Worm (Caenorhabditis elegans) whole organism, L4 larva: ENCODE measurements around the gene srlf-1.

Experiments used
- F10B5.3 ChIP-seq: sonication (generic microtip); optimal IDR thresholded peaks from 2 replicates; lab custom pipeline; 2016; ENCODE audit warnings: mild to moderate bottlenecking, missing genetic modification characterization, missing compliant biosample characterization
- F37D6.2 ChIP-seq: sonication (generic microtip); optimal IDR thresholded peaks from 2 replicates; lab custom pipeline; 2016; ENCODE audit warnings: mild to moderate bottlenecking, missing genetic modification characterization, missing compliant biosample characterization
- F49E8.2 ChIP-seq: sonication (generic microtip); optimal IDR thresholded peaks from 2 replicates; lab custom pipeline; 2016; ENCODE audit warnings: missing compliant biosample characterization, mild to moderate bottlenecking, missing genetic modification characterization, borderline replicate concordance
- Y5F2A.4 ChIP-seq: fragments of 200-800 bp; sonication (Bioruptor generic); optimal IDR thresholded peaks from 2 replicates; lab custom pipeline; 2018; ENCODE audit warnings: mild to moderate bottlenecking, missing genetic modification characterization, missing compliant biosample characterization
- ZK546.5 ChIP-seq, 2 experiments: sonication (generic microtip); optimal IDR thresholded peaks; 2 replicates each; lab custom pipeline; 2017; ENCODE audit warnings: missing biosample characterization in 2 of 2, missing genetic modification characterization in 2 of 2
- aly-2 ChIP-seq: sonication (generic microtip); optimal IDR thresholded peaks from 2 replicates; lab custom pipeline; 2018; ENCODE audit warnings: missing biosample characterization, missing genetic modification characterization
- ceh-28 ChIP-seq: fragments of 150-350 bp; optimal IDR thresholded peaks from 2 replicates; lab custom pipeline; 2014; ENCODE audit warnings: missing biosample characterization, missing genetic modification reagents, missing genetic modification characterization
- ceh-62 ChIP-seq: sonication (generic microtip); optimal IDR thresholded peaks from 2 replicates; lab custom pipeline; 2017; ENCODE audit warnings: missing biosample characterization, missing genetic modification characterization
- ceh-82 ChIP-seq: sonication (generic microtip); optimal IDR thresholded peaks from 2 replicates; lab custom pipeline; 2017; ENCODE audit warnings: missing biosample characterization, missing genetic modification characterization
- daf-12 ChIP-seq: fragments of 150-350 bp; optimal IDR thresholded peaks from 2 replicates; lab custom pipeline; 2014; ENCODE audit warnings: missing biosample characterization, missing genetic modification reagents, missing genetic modification characterization
- daf-16 ChIP-seq, 3 experiments: sonication (generic microtip); optimal IDR thresholded peaks; 2 replicates each; lab custom pipeline; 2016 to 2017; ENCODE audit warnings: missing genetic modification characterization in 3 of 3, missing genetic modification reagents in 3 of 3, mild to moderate bottlenecking in 2 of 3, missing compliant biosample characterization in 2 of 3, missing biosample characterization in 1 of 3, moderate library complexity in 1 of 3
- dpl-1 ChIP-seq: fragments of 150-350 bp; optimal IDR thresholded peaks from 2 replicates; lab custom pipeline; 2014; ENCODE audit warnings: missing biosample characterization, missing genetic modification reagents, missing genetic modification characterization
- fkh-10 ChIP-seq: fragments of 150-350 bp; optimal IDR thresholded peaks from 2 replicates; lab custom pipeline; 2014; ENCODE audit warnings: missing biosample characterization, missing genetic modification reagents, missing genetic modification characterization
- gei-8 ChIP-seq: fragments of 200-800 bp; sonication (Bioruptor generic); optimal IDR thresholded peaks from 2 replicates; lab custom pipeline; 2018; ENCODE audit warnings: mild to moderate bottlenecking, missing genetic modification characterization, missing compliant biosample characterization
- hif-1 ChIP-seq, 2 experiments: sonication (generic microtip); optimal IDR thresholded peaks; 2 replicates each; lab custom pipeline; 2016 to 2017; ENCODE audit warnings: missing compliant biosample characterization in 2 of 2, missing genetic modification characterization in 2 of 2, missing genetic modification reagents in 2 of 2, missing genotype in 2 of 2, mild to moderate bottlenecking in 1 of 2
- hlh-11 ChIP-seq: fragments of 200-800 bp; sonication (Bioruptor generic); optimal IDR thresholded peaks from 2 replicates; lab custom pipeline; 2018; ENCODE audit warnings: mild to moderate bottlenecking, missing genetic modification characterization, missing compliant biosample characterization
- hmg-1.1 ChIP-seq: fragments of 200-800 bp; sonication (Bioruptor generic); IDR thresholded peaks from 2 replicates; pipeline ENCODE4 v1.3.6; 2022; ENCODE audit warnings: missing genetic modification reagents, missing genetic modification characterization, missing compliant biosample characterization
- lin-1 ChIP-seq: fragments of 200-800 bp; sonication (Bioruptor generic); IDR thresholded peaks from 2 replicates; pipeline ENCODE4 v1.3.6; 2022; ENCODE audit warnings: missing genetic modification reagents, missing genetic modification characterization, missing compliant biosample characterization
- lin-29 ChIP-seq: fragments of 200-800 bp; sonication (Bioruptor generic); IDR thresholded peaks from 2 replicates; pipeline ENCODE4 v1.3.6; 2022; ENCODE audit warnings: missing genetic modification reagents, missing genetic modification characterization, missing compliant biosample characterization
- lin-38 ChIP-seq: fragments of 200-800 bp; sonication (Bioruptor generic); IDR thresholded peaks from 2 replicates; pipeline ENCODE4 v1.3.6; 2022; ENCODE audit warnings: missing genetic modification reagents, missing genetic modification characterization, missing compliant biosample characterization
- lir-3 ChIP-seq: sonication (generic microtip); optimal IDR thresholded peaks from 2 replicates; lab custom pipeline; 2016; ENCODE audit warnings: mild to moderate bottlenecking, missing genetic modification characterization, missing compliant biosample characterization
- lsy-2 ChIP-seq, 2 experiments: fragments of 150-350 bp in 1 of 2; sonication (generic microtip) in 1 of 2; optimal IDR thresholded peaks; 2 replicates each; lab custom pipeline; 2014 to 2017; ENCODE audit warnings: missing biosample characterization in 2 of 2, missing genetic modification characterization in 2 of 2
- madf-5 ChIP-seq, 2 experiments: fragments of 200-800 bp; sonication (Bioruptor generic); IDR thresholded peaks; 2 replicates each; pipeline ENCODE4 v1.3.6; 2022; ENCODE audit warnings: missing compliant biosample characterization in 2 of 2, missing genetic modification characterization in 2 of 2
- nhr-111 ChIP-seq: fragments of 200-800 bp; sonication (Bioruptor generic); optimal IDR thresholded peaks from 2 replicates; lab custom pipeline; 2018; ENCODE audit warnings: mild to moderate bottlenecking, missing genetic modification characterization, missing compliant biosample characterization
- nhr-28 ChIP-seq: fragments of 150-350 bp; optimal IDR thresholded peaks from 2 replicates; lab custom pipeline; 2014; ENCODE audit warnings: missing biosample characterization, missing genetic modification characterization
- nhr-48 ChIP-seq: sonication (generic microtip); optimal IDR thresholded peaks from 2 replicates; lab custom pipeline; 2016; ENCODE audit warnings: mild to moderate bottlenecking, missing genetic modification characterization, missing compliant biosample characterization
- nhr-6 ChIP-seq: fragments of 150-350 bp; optimal IDR thresholded peaks from 2 replicates; lab custom pipeline; 2014; ENCODE audit warnings: missing biosample characterization, missing genetic modification characterization
- pha-4 ChIP-seq, 2 experiments: fragments of 150-350 bp in 1 of 2; fragments of 200-800 bp in 1 of 2; sonication (Bioruptor generic) in 1 of 2; IDR thresholded peaks in 1 of 2; optimal IDR thresholded peaks in 1 of 2; 2 replicates each; pipeline versions ENCODE4 v1.3.6 to Lab custom; 2014 to 2022; ENCODE audit warnings: missing genetic modification characterization in 2 of 2, missing genetic modification reagents in 2 of 2, missing biosample characterization in 1 of 2, missing compliant biosample characterization in 1 of 2
- php-3 ChIP-seq: fragments of 200-800 bp; sonication (Bioruptor generic); IDR thresholded peaks from 2 replicates; pipeline ENCODE4 v1.3.6; 2022; ENCODE audit warnings: missing genetic modification reagents, missing genetic modification characterization, missing compliant biosample characterization
- pqm-1 ChIP-seq: sonication (generic microtip); optimal IDR thresholded peaks from 2 replicates; lab custom pipeline; 2017; ENCODE audit warnings: missing biosample characterization, missing genetic modification characterization
- snpc-1.2 ChIP-seq: fragments of 200-800 bp; sonication (Bioruptor generic); IDR thresholded peaks from 2 replicates; pipeline ENCODE4 v1.3.6; 2022; ENCODE audit warnings: missing genetic modification reagents, missing genetic modification characterization, missing compliant biosample characterization
- spr-3 ChIP-seq: fragments of 200-800 bp; sonication (Bioruptor generic); optimal IDR thresholded peaks from 2 replicates; lab custom pipeline; 2018; ENCODE audit warnings: mild to moderate bottlenecking, missing genetic modification characterization, missing compliant biosample characterization
- tag-97 ChIP-seq: fragments of 200-800 bp; sonication (Bioruptor generic); IDR thresholded peaks from 2 replicates; pipeline ENCODE4 v1.3.6; 2022; ENCODE audit warnings: missing genetic modification characterization, missing compliant biosample characterization
- unc-62 ChIP-seq, 3 experiments: fragments of 150-350 bp in 1 of 3; sonication (generic microtip); optimal IDR thresholded peaks in 2 of 3; peaks in 1 of 3; 1 replicate in 1 of 3; 2 replicates in 2 of 3; lab custom pipeline; 2014 to 2017; ENCODE audit warnings: missing biosample characterization in 3 of 3, missing genetic modification characterization in 3 of 3, missing genetic modification reagents in 3 of 3, missing genotype in 1 of 3
- vab-7 ChIP-seq: fragments of 200-800 bp; sonication (Bioruptor generic); IDR thresholded peaks from 2 replicates; pipeline ENCODE4 v1.3.6; 2022; ENCODE audit warnings: missing genetic modification reagents, missing genetic modification characterization, missing compliant biosample characterization
- zag-1 ChIP-seq: fragments of 150-350 bp; optimal IDR thresholded peaks from 2 replicates; lab custom pipeline; 2014; ENCODE audit warnings: missing biosample characterization, missing genetic modification characterization
- zip-11 ChIP-seq: fragments of 200-800 bp; sonication (Bioruptor generic); IDR thresholded peaks from 2 replicates; pipeline ENCODE4 v1.3.6; 2022; ENCODE audit warnings: missing genetic modification characterization, missing compliant biosample characterization

The srlf-1 gene

DNA sequence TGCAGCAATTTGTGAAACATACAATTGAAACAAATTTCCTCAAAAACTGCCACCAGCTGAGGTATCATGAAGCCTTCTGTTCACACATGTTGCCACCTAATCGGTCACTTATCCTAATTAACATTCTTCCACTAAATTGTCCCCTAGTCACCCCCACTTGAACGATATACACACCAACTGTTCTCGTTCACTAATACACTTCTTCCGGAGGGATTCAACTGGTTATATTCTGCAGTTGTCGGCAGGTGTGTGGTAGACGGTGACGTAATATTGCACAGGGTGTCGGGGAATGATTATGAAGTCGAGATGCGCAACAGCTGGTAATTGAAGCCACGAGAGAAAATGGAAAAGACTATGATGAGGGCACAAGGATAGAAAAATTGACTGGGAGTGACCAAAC lies 25.0 kb downstream of the srlf-1 start:
- TF ChIP-seq hlh-11 (tag; lab: Kevin White, UChicago), result no peak
- no peak for TF ChIP-seq zag-1 (tag; lab: Kevin White, UChicago)
- TF ChIP-seq gei-8 (GFP tag; lab: Kevin White, UChicago), result no peak
- TF ChIP-seq php-3 (GFP tag; lab: Robert Waterston, UW), result no peak
- no peak for TF ChIP-seq daf-12 (tag; lab: Kevin White, UChicago)
- no peak for TF ChIP-seq ZK546.5 (tag; optimal IDR thresholded peaks at IDR 0.05; lab: Kevin White, UChicago)
- no peak for TF ChIP-seq vab-7 (GFP tag; lab: Robert Waterston, UW)
- no peak for TF ChIP-seq tag-97 (GFP tag; lab: Robert Waterston, UW)

DNA sequence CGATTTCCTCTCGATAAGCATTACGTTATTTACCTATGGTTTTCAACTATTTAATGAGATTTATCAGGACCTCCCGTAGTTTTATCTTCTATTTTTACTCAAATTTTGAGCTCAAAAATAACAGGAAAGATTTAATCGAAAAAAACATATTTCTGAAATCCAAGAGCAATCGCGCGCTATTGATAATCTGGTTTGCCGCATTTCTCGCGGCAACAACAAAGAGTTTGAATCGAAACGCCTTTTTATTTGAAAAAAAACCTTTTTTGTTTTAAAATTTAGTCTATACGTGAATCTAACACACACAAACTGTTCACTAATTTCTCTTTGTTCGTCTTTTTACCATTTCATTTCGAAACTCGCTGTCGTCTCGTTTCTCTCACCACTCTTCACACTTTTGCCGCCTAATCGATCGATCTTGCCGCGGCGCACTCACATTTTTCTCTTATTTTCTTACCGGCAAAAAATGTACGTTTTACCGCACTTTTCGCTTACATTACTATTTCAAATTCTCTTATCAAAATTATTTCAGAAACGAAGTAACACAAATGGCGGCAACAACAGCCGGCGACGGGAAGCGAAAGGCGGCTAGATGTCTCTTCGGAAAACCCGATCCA lies 25.9 kb downstream of the srlf-1 start, which contains the start of gene cki-2:
TSS of gene cki-2 (plus strand) at position 337 of the 614 bp plus-strand sequence.
- TF ChIP-seq ceh-62 (tag; lab: Kevin White, UChicago) (no peak), spr-3 (no peak), madf-5 (GFP tag; IDR thresholded peaks at IDR 0.05; lab: Robert Waterston, UW) (no peak), pha-4 (GFP tag; IDR thresholded peaks at IDR 0.05; lab: Robert Waterston, UW) (no peak), pha-4 (tag; optimal IDR thresholded peaks at IDR 0.05; lab: Kevin White, UChicago) (no peak), nhr-48 (tag; lab: Kevin White, UChicago) (no peak), dpl-1 (GFP tag; lab: Kevin White, UChicago) (peak; percentile 25), aly-2 (tag; lab: Kevin White, UChicago) (no peak), daf-16 (GFP tag; optimal IDR thresholded peaks at IDR 0.05; lab: Kevin White, UChicago) (no peak), daf-16 (tag; optimal IDR thresholded peaks at IDR 0.05; lab: Kevin White, UChicago) (peak; percentile 26), hif-1 (tag; optimal IDR thresholded peaks at IDR 0.05; lab: Kevin White, UChicago) (no peak), lir-3 (tag; lab: Kevin White, UChicago) (no peak), nhr-111 (GFP tag; lab: Kevin White, UChicago) (no peak), unc-62 (GFP tag; optimal IDR thresholded peaks at IDR 0.05 in 1 of 2; lab: Kevin White, UChicago) (peak in 1 of 2 experiments; percentile 22), unc-62 (tag; optimal IDR thresholded peaks at IDR 0.05; lab: Kevin White, UChicago) (no peak), F49E8.2 (tag; lab: Kevin White, UChicago) (no peak), vab-7 (GFP tag; lab: Robert Waterston, UW) (no peak), lin-38 (GFP tag; lab: Robert Waterston, UW) (peak; percentile 60), F10B5.3 (tag; lab: Kevin White, UChicago) (no peak), snpc-1.2 (GFP tag; lab: Robert Waterston, UW) (no peak), ceh-82 (tag; lab: Kevin White, UChicago) (no peak), lsy-2 (tag; optimal IDR thresholded peaks at IDR 0.05; lab: Kevin White, UChicago) (peak in 1 of 2 experiments; percentile 7), nhr-6 (tag; lab: Kevin White, UChicago) (no peak), lin-1 (GFP tag; lab: Robert Waterston, UW) (no peak), nhr-28 (tag; lab: Kevin White, UChicago) (peak; percentile 4), Y5F2A.4 (GFP tag; lab: Kevin White, UChicago) (no peak), pqm-1 (tag; lab: Kevin White, UChicago) (peak; percentile 38), zip-11 (GFP tag; lab: Robert Waterston, UW) (no peak)

DNA sequence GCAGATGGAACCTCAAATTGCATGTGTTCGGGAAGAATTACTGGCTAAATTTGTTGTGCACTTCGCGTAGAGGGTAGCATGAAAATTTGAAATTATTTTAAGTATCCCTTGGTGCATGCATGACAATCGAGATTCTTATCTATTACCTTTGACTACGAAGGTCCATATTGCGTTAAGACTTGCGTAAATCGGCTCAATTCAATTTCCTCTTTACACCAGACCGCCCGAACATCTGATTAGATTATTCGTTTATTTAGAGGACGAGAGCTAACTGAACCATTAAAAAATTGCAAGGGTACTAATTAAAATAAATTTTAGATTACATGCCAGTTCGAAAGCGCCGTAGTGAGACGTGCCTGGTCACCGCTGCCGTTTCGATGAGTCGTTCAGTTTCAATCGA lies 27.2 kb downstream of the srlf-1 start:
- no peak for TF ChIP-seq fkh-10
- TF ChIP-seq tag-97 (GFP tag; lab: Robert Waterston, UW), result no peak
- TF ChIP-seq lir-3 (tag; lab: Kevin White, UChicago), result no peak
- TF ChIP-seq lin-29, result no peak
- no peak for TF ChIP-seq F37D6.2 (tag; lab: Kevin White, UChicago)
- no peak for TF ChIP-seq hmg-1.1
- no peak for TF ChIP-seq ceh-28 (tag; lab: Kevin White, UChicago)
- TF ChIP-seq gei-8 (GFP tag; lab: Kevin White, UChicago), result no peak
- no peak for TF ChIP-seq daf-16 (GFP tag; optimal IDR thresholded peaks at IDR 0.05; lab: Kevin White, UChicago)
- no peak for TF ChIP-seq daf-16 (tag; optimal IDR thresholded peaks at IDR 0.05; lab: Kevin White, UChicago)
- TF ChIP-seq aly-2 (tag; lab: Kevin White, UChicago), result no peak
